Worm (Caenorhabditis elegans) whole organism, mixed stage, embryonic: ENCODE results near the gene C50D2.10.

Experiments
- M03D4.4 ChIP-seq: sonication (generic microtip); optimal IDR thresholded peaks from 2 replicates; lab custom pipeline; 2017; ENCODE audit warnings: mild to moderate bottlenecking, missing genetic modification characterization, missing compliant biosample characterization
- blmp-1 ChIP-seq: fragments of 150-350 bp; optimal IDR thresholded peaks from 2 replicates; lab custom pipeline; 2014; ENCODE audit warnings: missing biosample characterization, missing genetic modification characterization
- ceh-43 ChIP-seq: fragments of 200-800 bp; sonication (Bioruptor generic); optimal IDR thresholded peaks from 2 replicates; lab custom pipeline; 2018; ENCODE audit warnings: mild to moderate bottlenecking, missing genetic modification characterization, moderate library complexity, missing compliant biosample characterization
- ceh-83 ChIP-seq: fragments of 200-800 bp; sonication (Bioruptor generic); optimal IDR thresholded peaks from 2 replicates; lab custom pipeline; 2018; ENCODE audit warnings: mild to moderate bottlenecking, missing genetic modification characterization, missing compliant biosample characterization
- ces-1 ChIP-seq: fragments of 150-350 bp; optimal IDR thresholded peaks from 2 replicates; lab custom pipeline; 2014; ENCODE audit warnings: missing biosample characterization, missing genetic modification reagents, missing genetic modification characterization
- cnd-1 ChIP-seq: fragments of 200-800 bp; sonication (Bioruptor generic); optimal IDR thresholded peaks from 2 replicates; lab custom pipeline; 2018; ENCODE audit warnings: mild to moderate bottlenecking, missing genetic modification characterization, missing compliant biosample characterization
- elt-1 ChIP-seq: sonication (generic microtip); optimal IDR thresholded peaks from 2 replicates; lab custom pipeline; 2017; ENCODE audit warnings: missing genetic modification characterization, mild to moderate bottlenecking, missing compliant biosample characterization, antibody characterized with exemption, moderate library complexity, borderline replicate concordance; ENCODE audit not compliant: insufficient read depth
- elt-3 ChIP-seq: fragments of 150-350 bp; optimal IDR thresholded peaks from 2 replicates; lab custom pipeline; 2014; ENCODE audit warnings: missing biosample characterization, missing genetic modification characterization
- hlh-1 ChIP-seq: fragments of 150-350 bp; optimal IDR thresholded peaks from 2 replicates; lab custom pipeline; 2014; ENCODE audit warnings: missing biosample characterization, missing genetic modification reagents, missing genetic modification characterization
- lin-13 ChIP-seq: fragments of 150-350 bp; optimal IDR thresholded peaks from 2 replicates; lab custom pipeline; 2014; ENCODE audit warnings: missing biosample characterization, missing genetic modification characterization
- lin-32 ChIP-seq: fragments of 200-800 bp; sonication (Bioruptor generic); optimal IDR thresholded peaks from 2 replicates; lab custom pipeline; 2018; ENCODE audit warnings: mild to moderate bottlenecking, missing genetic modification characterization, missing compliant biosample characterization
- lsy-2 ChIP-seq: fragments of 150-350 bp; optimal IDR thresholded peaks from 2 replicates; lab custom pipeline; 2014; ENCODE audit warnings: missing biosample characterization, missing genetic modification characterization
- mab-5 ChIP-seq: fragments of 150-350 bp; optimal IDR thresholded peaks from 2 replicates; lab custom pipeline; 2014; ENCODE audit warnings: missing biosample characterization, missing genetic modification characterization
- mep-1 ChIP-seq: fragments of 150-350 bp; optimal IDR thresholded peaks from 2 replicates; lab custom pipeline; 2017; ENCODE audit warnings: missing biosample characterization, missing genetic modification reagents, missing genetic modification characterization, inconsistent platforms
- nhr-12 ChIP-seq: fragments of 150-350 bp; optimal IDR thresholded peaks from 2 replicates; lab custom pipeline; 2014; ENCODE audit warnings: missing biosample characterization, missing genetic modification characterization
- nhr-237 ChIP-seq: fragments of 150-350 bp; optimal IDR thresholded peaks from 2 replicates; lab custom pipeline; 2014; ENCODE audit warnings: missing biosample characterization, missing genetic modification characterization
- nhr-28 ChIP-seq: fragments of 150-350 bp; optimal IDR thresholded peaks from 2 replicates; lab custom pipeline; 2014; ENCODE audit warnings: missing biosample characterization, missing genetic modification characterization
- pha-4 ChIP-seq: fragments of 150-350 bp; optimal IDR thresholded peaks from 2 replicates; lab custom pipeline; 2018; ENCODE audit warnings: missing biosample characterization, missing genetic modification reagents, missing genetic modification characterization
- sem-2 ChIP-seq: fragments of 200-800 bp; sonication (Bioruptor generic); optimal IDR thresholded peaks from 2 replicates; lab custom pipeline; 2018; ENCODE audit warnings: mild to moderate bottlenecking, missing genetic modification characterization, missing compliant biosample characterization
- snpc-4 ChIP-seq: fragments of 150-350 bp; optimal IDR thresholded peaks from 2 replicates; lab custom pipeline; 2014; ENCODE audit warnings: missing biosample characterization, missing genetic modification characterization
- sptf-1 ChIP-seq: sonication (generic microtip); optimal IDR thresholded peaks from 2 replicates; lab custom pipeline; 2017; ENCODE audit warnings: mild to moderate bottlenecking, missing genetic modification characterization, moderate library complexity, missing compliant biosample characterization
- tbx-8 ChIP-seq: fragments of 200-800 bp; sonication (Bioruptor generic); optimal IDR thresholded peaks from 2 replicates; lab custom pipeline; 2018; ENCODE audit warnings: mild to moderate bottlenecking, missing genetic modification characterization, moderate library complexity, missing compliant biosample characterization
- unc-120 ChIP-seq: sonication (generic microtip); optimal IDR thresholded peaks from 2 replicates; lab custom pipeline; 2017; ENCODE audit warnings: missing genetic modification characterization, missing compliant biosample characterization; ENCODE audit not compliant: poor library complexity, severe bottlenecking
- unc-39 ChIP-seq: fragments of 150-350 bp; optimal IDR thresholded peaks from 2 replicates; lab custom pipeline; 2014; ENCODE audit warnings: missing biosample characterization, missing genetic modification characterization
- unc-62 ChIP-seq: fragments of 150-350 bp; optimal IDR thresholded peaks from 2 replicates; lab custom pipeline; 2014; ENCODE audit warnings: missing biosample characterization, missing genetic modification reagents, missing genetic modification characterization
- zip-8 ChIP-seq: fragments of 150-350 bp; optimal IDR thresholded peaks from 2 replicates; lab custom pipeline; 2014; ENCODE audit warnings: missing biosample characterization, missing genetic modification characterization
- ztf-11 ChIP-seq: fragments of 150-350 bp; optimal IDR thresholded peaks from 2 replicates; lab custom pipeline; 2014; ENCODE audit warnings: missing biosample characterization, missing genetic modification characterization

The C50D2.10 gene

DNA sequence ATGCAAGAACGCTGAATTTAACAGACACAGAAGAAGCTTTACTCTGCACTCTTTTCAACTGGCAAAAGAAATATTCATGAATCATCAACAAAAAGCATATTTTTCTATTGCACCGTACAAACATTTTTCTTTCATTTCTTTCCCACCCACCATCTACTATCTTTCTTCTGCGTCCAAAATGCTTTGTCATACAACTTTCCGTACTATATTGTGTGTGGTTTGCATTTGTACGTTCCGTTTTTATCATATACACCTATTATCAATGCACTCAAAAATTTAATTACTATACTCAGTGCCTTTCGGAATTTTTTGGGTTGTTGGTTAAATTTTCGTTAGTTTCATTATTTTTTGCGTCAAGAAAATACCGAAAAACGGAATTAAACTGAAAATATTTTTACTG lies 31.3 kb upstream of the C50D2.10 start:
- TF ChIP-seq M03D4.4 (tag; lab: Kevin White, UChicago), result no peak
- TF ChIP-seq ces-1 (GFP tag; lab: Kevin White, UChicago), result no peak
- TF ChIP-seq hlh-1, result no peak
- no peak for TF ChIP-seq lin-13 (tag; lab: Kevin White, UChicago)
- TF ChIP-seq lin-32 (GFP tag; lab: Kevin White, UChicago), result no peak
- TF ChIP-seq unc-39 (tag; lab: Kevin White, UChicago), result no peak
- no peak for TF ChIP-seq nhr-237 (tag; lab: Kevin White, UChicago)

DNA sequence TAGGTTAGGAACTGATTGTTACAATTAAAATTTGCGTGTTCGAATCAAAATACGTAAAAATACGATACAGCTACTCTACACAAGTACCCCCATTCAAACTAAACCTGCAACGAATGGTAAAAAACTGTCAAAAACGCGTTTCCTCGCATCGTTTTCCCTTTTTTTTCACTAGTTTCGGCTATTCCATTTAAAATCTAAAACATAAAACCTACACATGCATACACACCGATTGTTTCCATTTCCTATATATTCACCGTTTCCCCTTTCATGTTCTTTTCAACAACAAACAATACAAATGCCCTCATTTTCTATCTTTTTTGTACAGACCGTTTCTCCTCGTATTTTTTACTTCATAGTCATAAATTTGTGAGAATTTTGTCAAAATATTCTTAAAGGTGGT lies 30.2 kb upstream of the C50D2.10 start:
- TF ChIP-seq unc-120 (no peak), hlh-1 (no peak), cnd-1 (tag; lab: Kevin White, UChicago) (no peak), snpc-4 (tag; lab: Kevin White, UChicago) (no peak), tbx-8 (no peak), elt-3 (tag; lab: Kevin White, UChicago) (no peak), ztf-11 (tag; lab: Kevin White, UChicago) (no peak), zip-8 (no peak), mep-1 (no peak), lsy-2 (tag; lab: Kevin White, UChicago) (no peak), sem-2 (GFP tag; lab: Kevin White, UChicago) (no peak), ceh-83 (GFP tag; lab: Kevin White, UChicago) (no peak)

DNA sequence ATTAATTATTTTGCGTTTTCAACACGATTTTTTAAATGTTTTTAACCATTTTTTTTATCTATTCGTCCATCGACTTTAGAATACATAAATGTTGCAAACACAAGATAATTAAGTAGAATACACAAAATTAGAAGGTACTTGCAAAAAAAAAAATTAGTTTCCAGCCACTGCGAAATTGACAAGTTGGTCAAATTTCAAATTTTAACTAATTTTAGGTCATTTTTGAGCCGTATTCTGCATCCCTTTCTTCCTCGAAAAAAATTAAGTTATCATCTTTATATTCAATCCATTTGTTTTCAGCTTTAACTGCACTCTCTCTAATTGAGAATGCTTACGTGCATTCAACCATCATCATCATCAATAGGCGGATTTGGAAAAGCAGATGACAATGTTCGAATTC lies 29.6 kb upstream of the C50D2.10 start, which contains the start of gene egl-26:
TSS of gene egl-26 (plus strand) at position 301 of the 400 bp plus-strand sequence.
- no peak for TF ChIP-seq pha-4 (tag; lab: Kevin White, UChicago)
- TF ChIP-seq unc-39 (tag; lab: Kevin White, UChicago), result no peak
- no peak for TF ChIP-seq unc-120
- no peak for TF ChIP-seq blmp-1 (tag; lab: Kevin White, UChicago)

DNA sequence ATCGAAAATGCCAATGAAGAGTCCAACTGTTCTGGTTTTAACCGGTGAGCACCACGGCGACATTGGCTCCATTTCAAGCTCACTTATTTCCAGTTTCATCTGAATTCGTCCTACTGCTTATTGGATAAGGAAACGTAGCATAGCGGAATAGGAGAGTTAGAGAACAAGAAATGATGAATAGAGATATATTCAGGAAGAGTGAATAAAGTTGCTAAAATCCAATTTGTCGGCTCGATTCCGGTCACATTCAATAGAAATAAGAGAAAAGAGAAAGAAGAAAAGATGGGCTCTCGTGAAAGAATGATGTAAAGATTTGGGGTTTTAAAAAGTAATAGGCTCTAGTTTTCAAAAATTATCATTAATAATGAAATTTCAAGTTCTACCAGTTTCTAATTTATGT lies 25.6 kb upstream of the C50D2.10 start:
- TF ChIP-seq ces-1 (GFP tag; lab: Kevin White, UChicago) (peak; percentile 97), mab-5 (tag; lab: Kevin White, UChicago) (no peak)
- TF ChIP-seq, all 35 proteins: peak for 1

DNA sequence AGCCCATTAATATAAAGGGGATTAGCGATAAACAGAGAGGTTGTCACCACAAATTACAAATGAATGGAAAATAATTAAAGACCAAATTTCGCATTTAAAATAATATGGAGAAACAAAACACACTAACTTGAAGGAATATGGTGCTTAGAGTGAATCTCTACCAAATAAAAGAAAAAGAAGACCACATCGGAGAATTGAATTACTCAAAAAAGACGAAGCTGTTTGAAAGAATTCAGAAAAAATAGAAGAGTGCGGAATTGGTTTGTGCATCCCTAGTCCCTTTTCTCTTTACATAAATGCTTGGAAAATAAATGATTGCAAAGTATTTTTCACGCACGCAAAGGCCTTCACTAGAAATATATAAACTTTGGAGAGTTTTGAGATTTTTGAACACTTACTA lies 25.0 kb upstream of the C50D2.10 start:
- TF ChIP-seq ces-1 (GFP tag; lab: Kevin White, UChicago), result peak; percentile 76
- TF ChIP-seq nhr-12, result no peak
- no peak for TF ChIP-seq M03D4.4 (tag; lab: Kevin White, UChicago)

DNA sequence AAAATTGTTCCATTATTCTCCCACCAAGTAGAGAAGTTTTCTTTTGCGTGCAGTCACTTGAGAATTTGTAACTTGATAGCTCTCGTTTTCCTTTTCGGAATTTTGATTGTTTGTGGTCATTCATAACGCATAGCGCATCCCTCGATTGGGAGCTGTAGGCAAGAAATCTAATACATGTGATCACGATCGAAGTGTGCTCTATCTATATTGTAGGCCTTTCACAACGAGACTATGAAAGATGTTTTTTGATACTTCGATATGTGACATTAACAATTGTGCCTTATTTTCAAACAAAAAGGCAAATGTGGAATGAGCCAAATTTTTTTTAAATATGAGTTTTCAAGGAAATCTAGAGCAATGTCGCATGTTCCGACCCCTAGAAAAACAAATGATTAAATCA lies 23.1 kb upstream of the C50D2.10 start:
- no peak for TF ChIP-seq sem-2 (GFP tag; lab: Kevin White, UChicago)
- TF ChIP-seq sptf-1 (tag; lab: Kevin White, UChicago), result no peak
- no peak for TF ChIP-seq elt-1 (tag; lab: Kevin White, UChicago)
- TF ChIP-seq mep-1, result no peak
- no peak for TF ChIP-seq M03D4.4 (tag; lab: Kevin White, UChicago)
- no peak for TF ChIP-seq cnd-1 (tag; lab: Kevin White, UChicago)
- TF ChIP-seq unc-62 (GFP tag; lab: Kevin White, UChicago), result no peak
- no peak for TF ChIP-seq zip-8
- TF ChIP-seq mab-5 (tag; lab: Kevin White, UChicago), result no peak

DNA sequence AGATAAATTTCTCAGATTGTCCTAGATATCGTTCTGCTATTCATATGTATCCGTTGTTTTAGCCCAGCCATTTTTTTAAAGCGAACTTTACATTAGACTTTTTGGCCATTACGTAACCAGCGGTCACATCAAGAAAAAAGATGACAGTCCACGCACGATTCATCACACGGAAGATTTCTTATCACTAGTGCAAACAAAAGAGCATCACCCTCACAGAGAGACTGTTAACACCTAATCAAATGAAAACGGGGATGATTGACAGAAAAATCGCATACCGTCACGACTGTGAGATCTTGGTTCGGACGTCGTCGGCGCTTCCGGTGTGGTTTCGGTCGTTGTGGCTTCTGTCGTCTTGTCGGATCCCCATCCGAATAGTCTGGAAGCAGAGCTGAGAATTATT lies 22.3 kb upstream of the C50D2.10 start:
- no peak for TF ChIP-seq blmp-1 (tag; lab: Kevin White, UChicago)
- no peak for TF ChIP-seq hlh-1
- TF ChIP-seq lin-13 (tag; lab: Kevin White, UChicago), result no peak
- TF ChIP-seq zip-8, result no peak
- no peak for TF ChIP-seq ceh-43 (GFP tag; lab: Kevin White, UChicago)
- TF ChIP-seq lin-32 (GFP tag; lab: Kevin White, UChicago), result no peak
- TF ChIP-seq nhr-28 (tag; lab: Kevin White, UChicago), result no peak
